Worm (Caenorhabditis elegans): ENCODE data around the gene egl-8.

Gene egl-8

ce11 chrV:20518-20917 is at the start of gene egl-8:
Gene egl-8, plus strand, starts transcription at chrV:20818.
- TF ChIP-seq tlp-1 (tag; optimal IDR thresholded peaks at IDR 0.05) (no peak), fkh-8 (tag; optimal IDR thresholded peaks at IDR 0.05) (no peak), grh-1 (GFP tag; IDR thresholded peaks at IDR 0.05) (no peak), nhr-11 (tag; optimal IDR thresholded peaks at IDR 0.05) (no peak), jun-1 (tag; optimal IDR thresholded peaks at IDR 0.05) (no peak), hpl-2 (GFP tag; optimal IDR thresholded peaks at IDR 0.05) (no peak), dpl-1 (GFP tag; optimal IDR thresholded peaks at IDR 0.05) (no peak), nhr-47 (tag; optimal IDR thresholded peaks at IDR 0.05) (no peak), rnt-1 (tag; optimal IDR thresholded peaks at IDR 0.05) (no peak), nhr-90 (tag; optimal IDR thresholded peaks at IDR 0.05; ENCODE audit: poor library complexity) (no peak), nhr-12 (tag; optimal IDR thresholded peaks at IDR 0.05) (no peak), egl-13 (tag; optimal IDR thresholded peaks at IDR 0.05) (no peak), ets-5 (GFP tag; IDR thresholded peaks at IDR 0.05) (no peak), pag-3 (tag; optimal IDR thresholded peaks at IDR 0.05; ENCODE audit: borderline replicate concordance, insufficient read depth) (no peak)

- no peak for TF ChIP-seq lin-39 (tag; optimal IDR thresholded peaks at IDR 0.05)
Measured at ce11 chrV:1335-1734, 19.3 kb upstream of the egl-8 start, which contains the start of gene idpp-2. Gene idpp-2, plus strand, starts transcription at chrV:1635.

ce11 chrV:6271-6670 is 14.3 kb upstream of the egl-8 start:
- no peak for TF ChIP-seq lin-13 (GFP tag; optimal IDR thresholded peaks at IDR 0.05)
- no peak for TF ChIP-seq jun-1 (tag; optimal IDR thresholded peaks at IDR 0.05)
- TF ChIP-seq efl-1 (optimal IDR thresholded peaks at IDR 0.05), result no peak
- no peak for TF ChIP-seq efl-1 (GFP tag; optimal IDR thresholded peaks at IDR 0.05 in 1 of 2)
- TF ChIP-seq C34B4.2 (tag; optimal IDR thresholded peaks at IDR 0.05), result no peak
- TF ChIP-seq pax-3 (tag; optimal IDR thresholded peaks at IDR 0.05), result no peak

DNA sequence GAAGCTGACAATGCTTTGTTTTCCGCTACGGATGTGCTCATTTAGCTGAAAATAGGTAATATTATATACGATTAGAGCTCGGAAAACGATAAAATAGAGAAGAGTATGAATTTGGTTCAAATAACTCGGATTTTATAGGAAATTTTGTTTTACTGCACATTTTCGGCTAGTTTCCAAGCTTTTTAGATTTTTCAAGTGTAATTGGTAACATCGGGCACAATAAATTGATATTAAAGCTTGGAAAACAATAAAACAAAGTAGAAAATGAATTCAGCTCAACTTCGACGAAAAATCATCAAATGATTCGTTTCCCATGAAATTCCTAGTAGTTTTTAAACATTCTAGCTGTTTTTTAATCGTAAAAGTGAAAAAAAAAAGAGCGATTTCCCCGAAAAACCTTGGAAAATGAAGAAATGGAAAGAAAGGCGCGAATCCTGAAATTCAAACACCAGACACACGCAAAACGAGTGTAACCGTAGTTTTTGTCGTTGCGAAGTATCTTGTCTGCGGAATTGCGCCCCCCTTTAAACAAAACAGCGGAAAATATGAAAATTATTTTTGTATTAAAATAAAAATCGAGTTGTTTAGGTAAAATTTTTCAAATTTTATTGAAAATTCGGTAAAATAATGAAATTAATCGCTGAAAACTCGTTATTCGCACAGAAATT is 12.7 kb upstream of the egl-8 start, which contains the start of gene ife-3:
ife-3 (minus strand) TSS at position 51 of the 668 bp plus-strand sequence.
- TF ChIP-seq hpl-2 (GFP tag; optimal IDR thresholded peaks at IDR 0.05) (no peak), snu-23 (GFP tag; optimal IDR thresholded peaks at IDR 0.05) (peak; percentile 42), tbx-2 (tag; optimal IDR thresholded peaks at IDR 0.05) (peak; percentile 11), lin-35 (GFP tag; optimal IDR thresholded peaks at IDR 0.05) (peak; percentile 88 to 97), swsn-7 (tag; optimal IDR thresholded peaks at IDR 0.05) (no peak), lin-39 (tag; optimal IDR thresholded peaks at IDR 0.05) (peak; percentile 23), hlh-4 (tag; optimal IDR thresholded peaks at IDR 0.05) (no peak), egl-13 (tag; optimal IDR thresholded peaks at IDR 0.05) (no peak), ceh-82 (tag; optimal IDR thresholded peaks at IDR 0.05) (peak in 1 of 3 experiments; percentile 35), mab-9 (GFP tag; IDR thresholded peaks at IDR 0.05) (no peak), ceh-90 (tag; optimal IDR thresholded peaks at IDR 0.05) (no peak), irx-1 (tag; optimal IDR thresholded peaks at IDR 0.05) (no peak), zip-4 (GFP tag; optimal IDR thresholded peaks at IDR 0.05) (no peak), nhr-71 (tag; optimal IDR thresholded peaks at IDR 0.05) (peak; percentile 42), nhr-11 (tag; optimal IDR thresholded peaks at IDR 0.05) (no peak), lin-14 (GFP tag; optimal IDR thresholded peaks at IDR 0.05) (no peak), ces-1 (GFP tag; optimal IDR thresholded peaks at IDR 0.05) (no peak), jun-1 (tag; optimal IDR thresholded peaks at IDR 0.05) (no peak), C16A3.4 (tag; optimal IDR thresholded peaks at IDR 0.05) (peak; percentile 66), fos-1 (tag; optimal IDR thresholded peaks at IDR 0.05) (no peak), F16B12.6 (tag; optimal IDR thresholded peaks at IDR 0.05) (peak; percentile 12), ceh-63 (GFP tag; optimal IDR thresholded peaks at IDR 0.05) (no peak), nhr-90 (tag; optimal IDR thresholded peaks at IDR 0.05; ENCODE audit: poor library complexity) (no peak), C34B4.2 (tag; optimal IDR thresholded peaks at IDR 0.05) (no peak), aha-1 (tag; optimal IDR thresholded peaks at IDR 0.05) (no peak), nhr-20 (tag; optimal IDR thresholded peaks at IDR 0.05) (peak; percentile 38), grh-1 (GFP tag; IDR thresholded peaks at IDR 0.05) (no peak), lsy-2 (tag; optimal IDR thresholded peaks at IDR 0.05) (peak; percentile 96 to 98), sup-37 (GFP tag; optimal IDR thresholded peaks at IDR 0.05) (no peak), C04F5.9 (tag; optimal IDR thresholded peaks at IDR 0.05) (no peak), skn-1 (tag; optimal IDR thresholded peaks at IDR 0.05) (peak; percentile 47), isw-1 (GFP tag; IDR thresholded peaks at IDR 0.05) (0 out of 2 replicates have a peak, but pooled peaks have one; percentile 1), fkh-8 (tag; optimal IDR thresholded peaks at IDR 0.05) (no peak), hlh-17 (GFP tag; optimal IDR thresholded peaks at IDR 0.05; ENCODE audit: borderline replicate concordance) (no peak)

Measured in whole organism, L1 larva.